Worm (Caenorhabditis elegans) whole organism, L4 larva: ENCODE results near the gene T03E6.8.
"Not testable (repeated sequence)": the region's sequence is repeated elsewhere in the genome, so short reads cannot be mapped to it uniquely, and the experiment has no call there.

Source experiments
- D1046.2 ChIP-seq: fragments of 200-800 bp; sonication (Bioruptor generic); IDR thresholded peaks from 2 replicates; pipeline ENCODE4 v1.3.6; 2022; ENCODE audit warnings: missing genetic modification characterization, missing compliant biosample characterization
- F26F4.8 ChIP-seq: fragments of 200-800 bp; sonication (Bioruptor generic); conservative IDR thresholded peaks from 2 replicates; pipeline ENCODE4 v1.3.6; 2022; ENCODE audit warnings: missing genetic modification characterization, missing compliant biosample characterization
- F49E8.2 ChIP-seq: sonication (generic microtip); optimal IDR thresholded peaks from 2 replicates; lab custom pipeline; 2016; ENCODE audit warnings: missing compliant biosample characterization, mild to moderate bottlenecking, missing genetic modification characterization, borderline replicate concordance
- R02D3.7 ChIP-seq: fragments of 150-350 bp; sonication (generic microtip); optimal IDR thresholded peaks from 3 replicates; lab custom pipeline; 2014; ENCODE audit warnings: missing biosample characterization, missing genetic modification characterization
- T20F7.1 ChIP-seq: fragments of 200-800 bp; sonication (Bioruptor generic); optimal IDR thresholded peaks from 2 replicates; lab custom pipeline; 2018; ENCODE audit warnings: mild to moderate bottlenecking, missing genetic modification characterization, missing compliant biosample characterization
- T26A8.4 ChIP-seq: fragments of 200-800 bp; sonication (Bioruptor generic); IDR thresholded peaks from 2 replicates; pipeline ENCODE4 v1.3.6; 2022; ENCODE audit warnings: missing genetic modification characterization, missing compliant biosample characterization
- Y48G9A.11 ChIP-seq: fragments of 200-800 bp; sonication (Bioruptor generic); IDR thresholded peaks from 2 replicates; pipeline ENCODE4 v1.3.6; 2022; ENCODE audit warnings: missing genetic modification reagents, missing genetic modification characterization, missing compliant biosample characterization
- ZK337.2 ChIP-seq: fragments of 200-800 bp; sonication (Bioruptor generic); IDR thresholded peaks from 2 replicates; pipeline ENCODE4 v1.3.6; 2022; ENCODE audit warnings: missing genetic modification reagents, missing genetic modification characterization, missing compliant biosample characterization
- ZK546.5 ChIP-seq, 2 experiments: sonication (generic microtip); optimal IDR thresholded peaks; 2 replicates each; lab custom pipeline; 2017; ENCODE audit warnings: missing biosample characterization in 2 of 2, missing genetic modification characterization in 2 of 2
- aha-1 ChIP-seq: fragments of 150-350 bp; peaks from one replicate; lab custom pipeline; 2014; ENCODE audit warnings: missing biosample characterization, missing genetic modification characterization
- aly-2 ChIP-seq: sonication (generic microtip); optimal IDR thresholded peaks from 2 replicates; lab custom pipeline; 2018; ENCODE audit warnings: missing biosample characterization, missing genetic modification characterization
- arid-1 ChIP-seq: fragments of 200-800 bp; sonication (Bioruptor generic); conservative IDR thresholded peaks from 2 replicates; pipeline ENCODE4 v1.3.6; 2022; ENCODE audit warnings: missing genetic modification reagents, missing genetic modification characterization, missing compliant biosample characterization
- attf-4 ChIP-seq: sonication (generic microtip); optimal IDR thresholded peaks from 3 replicates; lab custom pipeline; 2017; ENCODE audit warnings: missing biosample characterization, missing genetic modification characterization
- ceh-62 ChIP-seq: sonication (generic microtip); optimal IDR thresholded peaks from 2 replicates; lab custom pipeline; 2017; ENCODE audit warnings: missing biosample characterization, missing genetic modification characterization
- daf-16 ChIP-seq, 3 experiments: sonication (generic microtip); optimal IDR thresholded peaks; 2 replicates each; lab custom pipeline; 2016 to 2017; ENCODE audit warnings: missing genetic modification characterization in 3 of 3, missing genetic modification reagents in 3 of 3, mild to moderate bottlenecking in 2 of 3, missing compliant biosample characterization in 2 of 3, missing biosample characterization in 1 of 3, moderate library complexity in 1 of 3
- daf-8 ChIP-seq: fragments of 200-800 bp; sonication (Bioruptor generic); IDR thresholded peaks from 2 replicates; pipeline ENCODE4 v1.3.6; 2022; ENCODE audit warnings: missing genetic modification characterization, missing compliant biosample characterization
- dmd-9 ChIP-seq: fragments of 200-800 bp; sonication (Bioruptor generic); IDR thresholded peaks from 2 replicates; pipeline ENCODE4 v1.3.6; 2022; ENCODE audit warnings: missing genetic modification reagents, missing genetic modification characterization, missing compliant biosample characterization
- duxl-1 ChIP-seq: sonication (generic microtip); optimal IDR thresholded peaks from 2 replicates; lab custom pipeline; 2016; ENCODE audit warnings: mild to moderate bottlenecking, missing genetic modification characterization, moderate library complexity, missing compliant biosample characterization; ENCODE audit not compliant: poor library complexity
- dve-1 ChIP-seq: sonication (generic microtip); optimal IDR thresholded peaks from 2 replicates; lab custom pipeline; 2017; ENCODE audit warnings: antibody characterized with exemption, mild to moderate bottlenecking, missing genetic modification characterization, missing compliant biosample characterization; ENCODE audit not compliant: insufficient read depth
- egl-27 ChIP-seq: sonication (generic microtip); optimal IDR thresholded peaks from 3 replicates; lab custom pipeline; 2017; ENCODE audit warnings: missing biosample characterization, missing genetic modification reagents, missing genetic modification characterization
- egl-43 ChIP-seq: fragments of 200-800 bp; sonication (Bioruptor generic); IDR thresholded peaks from 2 replicates; pipeline ENCODE4 v1.3.6; 2022; ENCODE audit warnings: missing genetic modification reagents, missing genetic modification characterization, missing compliant biosample characterization
- fos-1 ChIP-seq: fragments of 150-350 bp; optimal IDR thresholded peaks from 2 replicates; lab custom pipeline; 2014; ENCODE audit warnings: missing biosample characterization, missing genetic modification characterization
- hlh-30 ChIP-seq: sonication (generic microtip); optimal IDR thresholded peaks from 2 replicates; lab custom pipeline; 2017; ENCODE audit warnings: antibody characterized with exemption, mild to moderate bottlenecking, missing genetic modification characterization, missing compliant biosample characterization; ENCODE audit not compliant: insufficient read depth
- lim-7 ChIP-seq: fragments of 200-800 bp; sonication (Bioruptor generic); IDR thresholded peaks from 2 replicates; pipeline ENCODE4 v1.3.6; 2022; ENCODE audit warnings: missing genetic modification characterization, missing compliant biosample characterization
- lin-29 ChIP-seq: fragments of 200-800 bp; sonication (Bioruptor generic); IDR thresholded peaks from 2 replicates; pipeline ENCODE4 v1.3.6; 2022; ENCODE audit warnings: missing genetic modification reagents, missing genetic modification characterization, missing compliant biosample characterization
- lin-38 ChIP-seq: fragments of 200-800 bp; sonication (Bioruptor generic); IDR thresholded peaks from 2 replicates; pipeline ENCODE4 v1.3.6; 2022; ENCODE audit warnings: missing genetic modification reagents, missing genetic modification characterization, missing compliant biosample characterization
- lin-39 ChIP-seq: fragments of 150-350 bp; optimal IDR thresholded peaks from 2 replicates; lab custom pipeline; 2014; ENCODE audit warnings: missing biosample characterization, missing genetic modification reagents, missing genetic modification characterization
- madf-5 ChIP-seq, 2 experiments: fragments of 200-800 bp; sonication (Bioruptor generic); IDR thresholded peaks; 2 replicates each; pipeline ENCODE4 v1.3.6; 2022; ENCODE audit warnings: missing compliant biosample characterization in 2 of 2, missing genetic modification characterization in 2 of 2
- madf-9 ChIP-seq: fragments of 200-800 bp; sonication (Bioruptor generic); conservative IDR thresholded peaks from 2 replicates; pipeline ENCODE4 v1.3.6; 2022; ENCODE audit warnings: missing genetic modification reagents, missing genetic modification characterization, missing compliant biosample characterization
- mdt-29 ChIP-seq: fragments of 200-800 bp; sonication (Bioruptor generic); IDR thresholded peaks from 2 replicates; pipeline ENCODE4 v1.3.6; 2022; ENCODE audit warnings: missing genetic modification reagents, missing genetic modification characterization, missing compliant biosample characterization
- nhr-6 ChIP-seq: fragments of 150-350 bp; optimal IDR thresholded peaks from 2 replicates; lab custom pipeline; 2014; ENCODE audit warnings: missing biosample characterization, missing genetic modification characterization
- pha-4 ChIP-seq, 2 experiments: fragments of 150-350 bp in 1 of 2; fragments of 200-800 bp in 1 of 2; sonication (Bioruptor generic) in 1 of 2; IDR thresholded peaks in 1 of 2; optimal IDR thresholded peaks in 1 of 2; 2 replicates each; pipeline versions ENCODE4 v1.3.6 to Lab custom; 2014 to 2022; ENCODE audit warnings: missing genetic modification characterization in 2 of 2, missing genetic modification reagents in 2 of 2, missing biosample characterization in 1 of 2, missing compliant biosample characterization in 1 of 2
- rbr-2 ChIP-seq: sonication (generic microtip); optimal IDR thresholded peaks from 2 replicates; lab custom pipeline; 2016; ENCODE audit warnings: missing genotype, missing genetic modification characterization, missing compliant biosample characterization
- saeg-2 ChIP-seq: fragments of 200-800 bp; sonication (Bioruptor generic); IDR thresholded peaks from 2 replicates; pipeline ENCODE4 v1.3.6; 2022; ENCODE audit warnings: missing genetic modification reagents, missing genetic modification characterization, missing compliant biosample characterization
- set-16 ChIP-seq: fragments of 200-800 bp; sonication (Bioruptor generic); IDR thresholded peaks from 2 replicates; pipeline ENCODE4 v1.3.6; 2022; ENCODE audit warnings: missing genetic modification reagents, missing genetic modification characterization, missing compliant biosample characterization
- skn-1 ChIP-seq: fragments of 150-350 bp; optimal IDR thresholded peaks from 2 replicates; lab custom pipeline; 2014; ENCODE audit warnings: missing biosample characterization, missing genetic modification characterization
- snpc-1.2 ChIP-seq: fragments of 200-800 bp; sonication (Bioruptor generic); IDR thresholded peaks from 2 replicates; pipeline ENCODE4 v1.3.6; 2022; ENCODE audit warnings: missing genetic modification reagents, missing genetic modification characterization, missing compliant biosample characterization
- spr-1 ChIP-seq: sonication (generic microtip); optimal IDR thresholded peaks from 2 replicates; lab custom pipeline; 2016; ENCODE audit warnings: mild to moderate bottlenecking, missing genetic modification characterization, missing compliant biosample characterization
- tra-1 ChIP-seq: fragments of 200-800 bp; sonication (Bioruptor generic); IDR thresholded peaks from 2 replicates; pipeline ENCODE4 v1.3.6; 2022; ENCODE audit warnings: missing genetic modification reagents, missing genetic modification characterization, missing compliant biosample characterization
- unc-130 ChIP-seq: sonication (generic microtip); optimal IDR thresholded peaks from 2 replicates; lab custom pipeline; 2016; ENCODE audit warnings: missing genetic modification reagents, missing genetic modification characterization, missing compliant biosample characterization
- zfp-2 ChIP-seq: sonication (generic microtip); optimal IDR thresholded peaks from 2 replicates; lab custom pipeline; 2016; ENCODE audit warnings: mild to moderate bottlenecking, missing genetic modification characterization, missing compliant biosample characterization
- zfp-3 ChIP-seq: fragments of 200-800 bp; sonication (Bioruptor generic); conservative IDR thresholded peaks from 2 replicates; pipeline ENCODE4 v1.3.6; 2022; ENCODE audit warnings: missing genetic modification reagents, missing genetic modification characterization, missing compliant biosample characterization
- zip-11 ChIP-seq: fragments of 200-800 bp; sonication (Bioruptor generic); IDR thresholded peaks from 2 replicates; pipeline ENCODE4 v1.3.6; 2022; ENCODE audit warnings: missing genetic modification characterization, missing compliant biosample characterization
- zip-2 ChIP-seq: fragments of 150-350 bp; optimal IDR thresholded peaks from 2 replicates; lab custom pipeline; 2014; ENCODE audit warnings: missing biosample characterization, missing genetic modification characterization
- ztf-7 ChIP-seq: fragments of 150-350 bp; optimal IDR thresholded peaks from 2 replicates; lab custom pipeline; 2014; ENCODE audit warnings: missing biosample characterization, missing genetic modification characterization

Gene T03E6.8

ce11 chrV:16603102-16603501 lies at the start of gene T03E6.8:
Gene T03E6.8 (minus strand): TSS chrV:16603202.
- TF ChIP-seq rbr-2 (no peak), F49E8.2 (no peak), zfp-2 (tag; lab: Kevin White, UChicago) (no peak), fos-1 (no peak), zfp-3 (GFP tag; lab: Robert Waterston, UW) (no peak), T26A8.4 (no peak), R02D3.7 (tag; lab: Kevin White, UChicago) (no peak), egl-27 (no peak), zip-2 (tag; lab: Kevin White, UChicago) (no peak), ceh-62 (tag; lab: Kevin White, UChicago) (no peak), attf-4 (tag; lab: Kevin White, UChicago) (no peak), skn-1 (tag; lab: Kevin White, UChicago) (no peak), F26F4.8 (no peak)

ce11 chrV:16649200-16649599 lies 46.2 kb upstream of the T03E6.8 start, which contains the start of gene W06G6.11:
Gene W06G6.11 (minus strand): TSS chrV:16649300.
- TF ChIP-seq lin-39 (tag; lab: Kevin White, UChicago); ztf-7; snpc-1.2 (GFP tag; lab: Robert Waterston, UW): not testable (repeated sequence)

DNA sequence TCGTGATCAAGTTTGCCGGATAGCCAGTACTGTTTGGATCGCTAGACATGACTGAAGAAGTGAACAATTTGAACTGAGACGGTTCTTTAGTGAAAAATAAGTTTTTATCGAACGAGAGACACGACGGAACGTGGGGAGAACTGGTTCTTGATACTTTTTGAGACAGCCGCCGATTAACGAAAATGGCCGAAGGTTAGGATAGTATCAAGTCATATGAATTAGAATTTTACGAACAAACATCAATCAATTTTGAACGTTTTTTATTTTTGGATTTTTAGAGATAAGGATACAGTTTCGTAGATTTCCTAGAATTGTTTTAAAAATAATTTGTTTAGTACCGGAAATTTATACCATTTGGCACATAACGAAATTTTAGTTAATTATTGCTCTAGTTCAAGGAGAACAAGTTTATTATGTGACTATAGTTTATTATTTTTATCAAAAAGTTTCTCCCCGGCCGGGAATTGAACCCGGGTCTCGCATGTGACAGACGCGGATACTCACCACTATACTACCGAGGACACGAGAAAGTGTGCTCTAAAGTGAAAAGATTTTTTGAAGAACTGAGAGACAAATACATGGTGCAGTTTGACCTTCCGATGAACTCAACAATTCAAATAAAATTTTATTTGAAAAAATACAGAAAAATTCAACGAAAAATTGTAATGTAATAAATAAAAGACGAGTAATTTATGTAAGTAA lies 45.5 kb upstream of the T03E6.8 start, which contains the start of gene W06G6.20:
TSS of gene W06G6.20 (minus strand) at position 51 of the 702 bp plus-strand sequence.
- TF ChIP-seq aha-1, result no peak
- TF ChIP-seq lin-29, result no peak
- TF ChIP-seq set-16 (GFP tag; lab: Robert Waterston, UW), result no peak
- peak; percentile 11 for TF ChIP-seq dve-1
- no peak for TF ChIP-seq ZK546.5 (tag; optimal IDR thresholded peaks at IDR 0.05; lab: Kevin White, UChicago)
- TF ChIP-seq unc-130 (GFP tag; lab: Kevin White, UChicago), result no peak
- no peak for TF ChIP-seq aly-2 (tag; lab: Kevin White, UChicago)
- 0 out of 2 replicates have a peak, but pooled peaks have one; percentile 23 for TF ChIP-seq egl-43 (GFP tag; lab: Robert Waterston, UW)
- no peak for TF ChIP-seq spr-1 (tag; lab: Kevin White, UChicago)
- TF ChIP-seq nhr-6, result no peak
- TF ChIP-seq dmd-9, result no peak
- 0 out of 2 replicates have a peak, but pooled peaks have one; percentile 32 for TF ChIP-seq madf-9 (GFP tag; lab: Robert Waterston, UW)
- TF ChIP-seq saeg-2 (GFP tag; lab: Robert Waterston, UW), result no peak
- peak; percentile 62 for TF ChIP-seq snpc-1.2 (GFP tag; lab: Robert Waterston, UW)
- TF ChIP-seq hlh-30 (tag; lab: Kevin White, UChicago), result peak; percentile 74
- peak; percentile 46; the same call in 1 of the 2 replicates for TF ChIP-seq pha-4 (GFP tag; IDR thresholded peaks at IDR 0.05; lab: Robert Waterston, UW)
- TF ChIP-seq pha-4 (tag; optimal IDR thresholded peaks at IDR 0.05; lab: Kevin White, UChicago), result no peak
- 0 out of 2 replicates have a peak, but pooled peaks have one; percentile 10 for TF ChIP-seq Y48G9A.11 (GFP tag; lab: Robert Waterston, UW)
- no peak for TF ChIP-seq T26A8.4
- no peak for TF ChIP-seq zip-11 (GFP tag; lab: Robert Waterston, UW)
- peak; percentile 49; the same call in 1 of the 2 replicates for TF ChIP-seq arid-1 (GFP tag; lab: Robert Waterston, UW)
- peak; percentile 54 for TF ChIP-seq lin-38 (GFP tag; lab: Robert Waterston, UW)
- TF ChIP-seq T20F7.1 (GFP tag; lab: Kevin White, UChicago), result no peak
- TF ChIP-seq lim-7 (GFP tag; lab: Robert Waterston, UW), result peak; percentile 72
- no peak for TF ChIP-seq tra-1 (GFP tag; lab: Robert Waterston, UW)
- no peak for TF ChIP-seq daf-8 (GFP tag; lab: Robert Waterston, UW)
- peak in 1 of 2 experiments; percentile 63 for TF ChIP-seq daf-16 (GFP tag; optimal IDR thresholded peaks at IDR 0.05; lab: Kevin White, UChicago)
- peak; percentile 31 for TF ChIP-seq daf-16 (tag; optimal IDR thresholded peaks at IDR 0.05; lab: Kevin White, UChicago)
- TF ChIP-seq mdt-29, result 0 out of 2 replicates have a peak, but pooled peaks have one; percentile 16
- TF ChIP-seq duxl-1 (tag; lab: Kevin White, UChicago), result peak; percentile 40
- TF ChIP-seq D1046.2 (GFP tag; lab: Robert Waterston, UW), result no peak
- 0 out of 4 replicates have a peak, but pooled peaks have one; percentile 7 to 9 for TF ChIP-seq madf-5 (GFP tag; IDR thresholded peaks at IDR 0.05; lab: Robert Waterston, UW)
- 0 out of 2 replicates have a peak, but pooled peaks have one; percentile 40 for TF ChIP-seq ZK337.2 (GFP tag; lab: Robert Waterston, UW)
